Worm (Caenorhabditis elegans) whole organism, mixed stage, embryonic: Measurements from ENCODE around the gene dhs-31.

Experiments
- M03D4.4 ChIP-seq: sonication (generic microtip); optimal IDR thresholded peaks from 2 replicates; lab custom pipeline; 2017; ENCODE audit warnings: mild to moderate bottlenecking, missing genetic modification characterization, missing compliant biosample characterization
- bed-3 ChIP-seq: fragments of 200-800 bp; sonication (Bioruptor generic); optimal IDR thresholded peaks from 3 replicates; lab custom pipeline; 2018; ENCODE audit warnings: mild to moderate bottlenecking, missing genetic modification characterization, moderate library complexity, missing compliant biosample characterization
- blmp-1 ChIP-seq: fragments of 150-350 bp; optimal IDR thresholded peaks from 2 replicates; lab custom pipeline; 2014; ENCODE audit warnings: missing biosample characterization, missing genetic modification characterization
- ceh-39 ChIP-seq: fragments of 150-350 bp; optimal IDR thresholded peaks from 2 replicates; lab custom pipeline; 2014; ENCODE audit warnings: missing biosample characterization, missing genetic modification characterization
- ceh-43 ChIP-seq: fragments of 200-800 bp; sonication (Bioruptor generic); optimal IDR thresholded peaks from 2 replicates; lab custom pipeline; 2018; ENCODE audit warnings: mild to moderate bottlenecking, missing genetic modification characterization, moderate library complexity, missing compliant biosample characterization
- ceh-83 ChIP-seq: fragments of 200-800 bp; sonication (Bioruptor generic); optimal IDR thresholded peaks from 2 replicates; lab custom pipeline; 2018; ENCODE audit warnings: mild to moderate bottlenecking, missing genetic modification characterization, missing compliant biosample characterization
- ces-1 ChIP-seq: fragments of 150-350 bp; optimal IDR thresholded peaks from 2 replicates; lab custom pipeline; 2014; ENCODE audit warnings: missing biosample characterization, missing genetic modification reagents, missing genetic modification characterization
- cnd-1 ChIP-seq: fragments of 200-800 bp; sonication (Bioruptor generic); optimal IDR thresholded peaks from 2 replicates; lab custom pipeline; 2018; ENCODE audit warnings: mild to moderate bottlenecking, missing genetic modification characterization, missing compliant biosample characterization
- elt-1 ChIP-seq: sonication (generic microtip); optimal IDR thresholded peaks from 2 replicates; lab custom pipeline; 2017; ENCODE audit warnings: missing genetic modification characterization, mild to moderate bottlenecking, missing compliant biosample characterization, antibody characterized with exemption, moderate library complexity, borderline replicate concordance; ENCODE audit not compliant: insufficient read depth
- elt-3 ChIP-seq: fragments of 150-350 bp; optimal IDR thresholded peaks from 2 replicates; lab custom pipeline; 2014; ENCODE audit warnings: missing biosample characterization, missing genetic modification characterization
- flh-1 ChIP-seq: fragments of 200-800 bp; sonication (Bioruptor generic); optimal IDR thresholded peaks from 2 replicates; lab custom pipeline; 2018; ENCODE audit warnings: mild to moderate bottlenecking, missing genetic modification characterization, moderate library complexity, missing compliant biosample characterization
- lin-13 ChIP-seq: fragments of 150-350 bp; optimal IDR thresholded peaks from 2 replicates; lab custom pipeline; 2014; ENCODE audit warnings: missing biosample characterization, missing genetic modification characterization
- lin-32 ChIP-seq: fragments of 200-800 bp; sonication (Bioruptor generic); optimal IDR thresholded peaks from 2 replicates; lab custom pipeline; 2018; ENCODE audit warnings: mild to moderate bottlenecking, missing genetic modification characterization, missing compliant biosample characterization
- lsy-2 ChIP-seq: fragments of 150-350 bp; optimal IDR thresholded peaks from 2 replicates; lab custom pipeline; 2014; ENCODE audit warnings: missing biosample characterization, missing genetic modification characterization
- mep-1 ChIP-seq: fragments of 150-350 bp; optimal IDR thresholded peaks from 2 replicates; lab custom pipeline; 2017; ENCODE audit warnings: missing biosample characterization, missing genetic modification reagents, missing genetic modification characterization, inconsistent platforms
- mls-2 ChIP-seq: sonication (generic microtip); optimal IDR thresholded peaks from 2 replicates; lab custom pipeline; 2016; ENCODE audit warnings: mild to moderate bottlenecking, missing genetic modification characterization, moderate library complexity, missing compliant biosample characterization
- nhr-12 ChIP-seq: fragments of 150-350 bp; optimal IDR thresholded peaks from 2 replicates; lab custom pipeline; 2014; ENCODE audit warnings: missing biosample characterization, missing genetic modification characterization
- nhr-2 ChIP-seq: fragments of 150-350 bp; optimal IDR thresholded peaks from 2 replicates; lab custom pipeline; 2014; ENCODE audit warnings: missing biosample characterization, missing genetic modification characterization
- nhr-237 ChIP-seq: fragments of 150-350 bp; optimal IDR thresholded peaks from 2 replicates; lab custom pipeline; 2014; ENCODE audit warnings: missing biosample characterization, missing genetic modification characterization
- pha-4 ChIP-seq: fragments of 150-350 bp; optimal IDR thresholded peaks from 2 replicates; lab custom pipeline; 2018; ENCODE audit warnings: missing biosample characterization, missing genetic modification reagents, missing genetic modification characterization
- sem-2 ChIP-seq: fragments of 200-800 bp; sonication (Bioruptor generic); optimal IDR thresholded peaks from 2 replicates; lab custom pipeline; 2018; ENCODE audit warnings: mild to moderate bottlenecking, missing genetic modification characterization, missing compliant biosample characterization
- snpc-4 ChIP-seq: fragments of 150-350 bp; optimal IDR thresholded peaks from 2 replicates; lab custom pipeline; 2014; ENCODE audit warnings: missing biosample characterization, missing genetic modification characterization
- sptf-1 ChIP-seq: sonication (generic microtip); optimal IDR thresholded peaks from 2 replicates; lab custom pipeline; 2017; ENCODE audit warnings: mild to moderate bottlenecking, missing genetic modification characterization, moderate library complexity, missing compliant biosample characterization
- unc-120 ChIP-seq: sonication (generic microtip); optimal IDR thresholded peaks from 2 replicates; lab custom pipeline; 2017; ENCODE audit warnings: missing genetic modification characterization, missing compliant biosample characterization; ENCODE audit not compliant: poor library complexity, severe bottlenecking
- unc-39 ChIP-seq: fragments of 150-350 bp; optimal IDR thresholded peaks from 2 replicates; lab custom pipeline; 2014; ENCODE audit warnings: missing biosample characterization, missing genetic modification characterization
- unc-62 ChIP-seq: fragments of 150-350 bp; optimal IDR thresholded peaks from 2 replicates; lab custom pipeline; 2014; ENCODE audit warnings: missing biosample characterization, missing genetic modification reagents, missing genetic modification characterization
- zip-8 ChIP-seq: fragments of 150-350 bp; optimal IDR thresholded peaks from 2 replicates; lab custom pipeline; 2014; ENCODE audit warnings: missing biosample characterization, missing genetic modification characterization
- ztf-11 ChIP-seq: fragments of 150-350 bp; optimal IDR thresholded peaks from 2 replicates; lab custom pipeline; 2014; ENCODE audit warnings: missing biosample characterization, missing genetic modification characterization

dhs-31 gene

ce11 chrIV:10040803-10041202, at the start of gene dhs-31:
dhs-31 (minus strand) TSS chrIV:10040903.
- TF ChIP-seq nhr-12 (tag; lab: Kevin White, UChicago) (no peak), pha-4 (tag; lab: Kevin White, UChicago) (no peak), lin-32 (no peak), ceh-39 (tag; lab: Kevin White, UChicago) (no peak), snpc-4 (no peak), lin-13 (no peak), elt-3 (tag; lab: Kevin White, UChicago) (no peak), unc-120 (tag; lab: Kevin White, UChicago) (no peak), bed-3 (no peak), mep-1 (tag; lab: Kevin White, UChicago) (no peak), unc-62 (no peak), zip-8 (tag; lab: Kevin White, UChicago) (no peak), sem-2 (no peak), lsy-2 (tag; lab: Kevin White, UChicago) (no peak)

ce11 chrIV:10090358-10090757, 49.7 kb upstream of the dhs-31 start, which contains the start of gene ttbk-5:
ttbk-5 (plus strand) TSS chrIV:10090658.
- TF ChIP-seq nhr-12 (tag; lab: Kevin White, UChicago) (no peak), blmp-1 (tag; lab: Kevin White, UChicago) (peak; percentile 55)

- no peak for TF ChIP-seq unc-39
- TF ChIP-seq lsy-2 (tag; lab: Kevin White, UChicago), result no peak
- TF ChIP-seq flh-1 (GFP tag; lab: Kevin White, UChicago), result no peak
- no peak for TF ChIP-seq ztf-11 (tag; lab: Kevin White, UChicago)
- TF ChIP-seq cnd-1 (tag; lab: Kevin White, UChicago), result no peak
- TF ChIP-seq blmp-1 (tag; lab: Kevin White, UChicago), result peak; percentile 90
- TF ChIP-seq ceh-43 (GFP tag; lab: Kevin White, UChicago), result no peak
- TF ChIP-seq, all 35 proteins: peak for 1
Measured at ce11 chrIV:10089777-10090176, 49.1 kb upstream of the dhs-31 start, which contains the start of gene ttr-39. ttr-39 (minus strand) TSS chrIV:10089877.

- TF ChIP-seq pha-4 (tag; lab: Kevin White, UChicago) (peak; percentile 44), ces-1 (GFP tag; lab: Kevin White, UChicago) (peak; percentile 60), ceh-83 (GFP tag; lab: Kevin White, UChicago) (no peak), nhr-237 (tag; lab: Kevin White, UChicago) (peak; percentile 65), lsy-2 (tag; lab: Kevin White, UChicago) (peak; percentile 75), lin-32 (no peak), unc-62 (peak; percentile 20), ceh-39 (tag; lab: Kevin White, UChicago) (peak; percentile 88), unc-120 (tag; lab: Kevin White, UChicago) (peak; percentile 78), nhr-2 (no peak)
Measured at ce11 chrIV:10085401-10086187, 44.9 kb upstream of the dhs-31 start, which contains the start of the genes col-2 and ndc-80. col-2 (minus strand) TSS chrIV:10085451. ndc-80 (plus strand) TSS chrIV:10086137.

ce11 chrIV:10084323-10084959, 43.7 kb upstream of the dhs-31 start, which contains the start of gene W01B6.8:
W01B6.8 (minus strand) TSS chrIV:10084373.
- TF ChIP-seq nhr-237 (tag; lab: Kevin White, UChicago) (no peak), ces-1 (GFP tag; lab: Kevin White, UChicago) (no peak), ceh-39 (tag; lab: Kevin White, UChicago) (no peak), ztf-11 (tag; lab: Kevin White, UChicago) (no peak), lin-13 (no peak), mls-2 (tag; lab: Kevin White, UChicago) (no peak), bed-3 (no peak), unc-62 (no peak), elt-1 (tag; lab: Kevin White, UChicago) (no peak), sptf-1 (tag; lab: Kevin White, UChicago) (no peak), lin-32 (no peak), M03D4.4 (tag; lab: Kevin White, UChicago) (no peak), ceh-43 (GFP tag; lab: Kevin White, UChicago) (no peak), pha-4 (tag; lab: Kevin White, UChicago) (no peak), elt-3 (tag; lab: Kevin White, UChicago) (no peak), nhr-2 (no peak), mep-1 (tag; lab: Kevin White, UChicago) (no peak), blmp-1 (tag; lab: Kevin White, UChicago) (no peak)
